Worm (Caenorhabditis elegans) whole organism, young adult: ENCODE measurements around the gene patr-1.

Source experiments
- B0035.1 ChIP-seq: sonication (generic microtip); optimal IDR thresholded peaks from 2 replicates; lab custom pipeline; 2016; ENCODE audit warnings: missing genetic modification characterization, mild to moderate bottlenecking, missing compliant biosample characterization, missing genotype, missing genetic modification reagents
- F22D6.2 ChIP-seq: sonication (generic microtip); optimal IDR thresholded peaks from 2 replicates; lab custom pipeline; 2016; ENCODE audit warnings: mild to moderate bottlenecking, missing genetic modification characterization, missing compliant biosample characterization
- F39B2.1 ChIP-seq: fragments of 200-800 bp; sonication (Bioruptor generic); IDR thresholded peaks from 2 replicates; pipeline ENCODE4 v1.3.6; 2022; ENCODE audit warnings: missing genetic modification reagents, missing genetic modification characterization, missing compliant biosample characterization
- F55B11.4 ChIP-seq: sonication (generic microtip); optimal IDR thresholded peaks from 2 replicates; lab custom pipeline; 2016; ENCODE audit warnings: missing compliant biosample characterization, missing genetic modification characterization, borderline replicate concordance; ENCODE audit not compliant: insufficient read depth
- Y53F4B.3 ChIP-seq: fragments of 200-800 bp; sonication (Bioruptor generic); IDR thresholded peaks from 2 replicates; pipeline ENCODE4 v1.3.6; 2022; ENCODE audit warnings: missing genetic modification reagents, missing genetic modification characterization, missing compliant biosample characterization
- Y56A3A.18 ChIP-seq: fragments of 200-800 bp; sonication (Bioruptor generic); IDR thresholded peaks from 2 replicates; pipeline ENCODE4 v1.3.6; 2022; ENCODE audit warnings: missing genetic modification reagents, missing genetic modification characterization, missing compliant biosample characterization
- ama-1 ChIP-seq, 3 experiments: fragments of 150-350 bp in 1 of 3; sonication (generic microtip) in 2 of 3; optimal IDR thresholded peaks; 2 replicates each; lab custom pipeline; 2014 to 2018; ENCODE audit warnings: missing biosample characterization in 2 of 3, missing genetic modification characterization in 2 of 3, missing genetic modification reagents in 2 of 3
- aptf-2 ChIP-seq: fragments of 200-800 bp; sonication (Bioruptor generic); conservative IDR thresholded peaks from 2 replicates; pipeline ENCODE4 v1.3.6; 2022; ENCODE audit warnings: missing genetic modification reagents, missing genetic modification characterization, missing compliant biosample characterization
- aptf-3 ChIP-seq: fragments of 200-800 bp; sonication (Bioruptor generic); IDR thresholded peaks from 2 replicates; pipeline ENCODE4 v1.3.6; 2022; ENCODE audit warnings: missing genetic modification characterization, missing compliant biosample characterization
- atf-7 ChIP-seq: sonication (generic microtip); optimal IDR thresholded peaks from 2 replicates; lab custom pipeline; 2017; ENCODE audit warnings: mild to moderate bottlenecking, missing genetic modification characterization, missing compliant biosample characterization
- ceh-79 ChIP-seq: sonication (generic microtip); optimal IDR thresholded peaks from 2 replicates; lab custom pipeline; 2017; ENCODE audit warnings: mild to moderate bottlenecking, missing genetic modification characterization, missing compliant biosample characterization
- dpl-1 ChIP-seq: fragments of 150-350 bp; optimal IDR thresholded peaks from 2 replicates; lab custom pipeline; 2014; ENCODE audit warnings: missing biosample characterization, missing genetic modification reagents, missing genetic modification characterization
- efl-1 ChIP-seq: fragments of 150-350 bp; optimal IDR thresholded peaks from 2 replicates; lab custom pipeline; 2014; ENCODE audit warnings: missing biosample characterization, missing genetic modification reagents, missing genetic modification characterization
- egl-44 ChIP-seq: fragments of 200-800 bp; sonication (Bioruptor generic); IDR thresholded peaks from 2 replicates; pipeline ENCODE4 v1.3.6; 2022; ENCODE audit warnings: missing genetic modification reagents, missing genetic modification characterization, missing compliant biosample characterization
- egrh-3 ChIP-seq: fragments of 200-800 bp; sonication (Bioruptor generic); IDR thresholded peaks from 2 replicates; pipeline ENCODE4 v1.3.6; 2022; ENCODE audit warnings: missing genetic modification reagents, missing genetic modification characterization, missing compliant biosample characterization
- gei-17 ChIP-seq: fragments of 200-800 bp; sonication (Bioruptor generic); optimal IDR thresholded peaks from 2 replicates; lab custom pipeline; 2018; ENCODE audit warnings: mild to moderate bottlenecking, missing genetic modification characterization, missing compliant biosample characterization
- hlh-12 ChIP-seq: sonication (generic microtip); optimal IDR thresholded peaks from 2 replicates; lab custom pipeline; 2016; ENCODE audit warnings: missing genetic modification characterization, missing compliant biosample characterization
- hlh-26 ChIP-seq: fragments of 200-800 bp; sonication (Bioruptor generic); conservative IDR thresholded peaks from 2 replicates; pipeline ENCODE4 v1.3.6; 2022; ENCODE audit warnings: missing genetic modification reagents, missing genetic modification characterization, missing compliant biosample characterization
- hsf-1 ChIP-seq: fragments of 200-800 bp; sonication (Bioruptor generic); IDR thresholded peaks from 2 replicates; pipeline ENCODE4 v1.3.6; 2022; ENCODE audit warnings: missing genetic modification reagents, missing genetic modification characterization, missing compliant biosample characterization
- let-607 ChIP-seq, 2 experiments: fragments of 200-800 bp in 1 of 2; sonication (Bioruptor generic) in 1 of 2; sonication (generic microtip) in 1 of 2; optimal IDR thresholded peaks; 2 replicates each; lab custom pipeline; 2016 to 2018; ENCODE audit warnings: mild to moderate bottlenecking in 2 of 2, missing compliant biosample characterization in 2 of 2, missing genetic modification characterization in 2 of 2, moderate library complexity in 2 of 2, missing genotype in 1 of 2
- lin-54 ChIP-seq: fragments of 200-800 bp; sonication (Bioruptor generic); optimal IDR thresholded peaks from 2 replicates; lab custom pipeline; 2018; ENCODE audit warnings: mild to moderate bottlenecking, missing genetic modification characterization, missing compliant biosample characterization
- lir-1 ChIP-seq: fragments of 200-800 bp; sonication (Bioruptor generic); conservative IDR thresholded peaks from 2 replicates; pipeline ENCODE4 v1.3.6; 2022; ENCODE audit warnings: missing genetic modification reagents, missing genetic modification characterization, missing compliant biosample characterization
- madf-6 ChIP-seq: fragments of 200-800 bp; sonication (Bioruptor generic); IDR thresholded peaks from 2 replicates; pipeline ENCODE4 v1.3.6; 2022; ENCODE audit warnings: missing genetic modification reagents, missing genetic modification characterization, missing compliant biosample characterization
- madf-8 ChIP-seq: fragments of 200-800 bp; sonication (Bioruptor generic); conservative IDR thresholded peaks from 2 replicates; pipeline ENCODE4 v1.3.6; 2022; ENCODE audit warnings: missing genetic modification reagents, missing genetic modification characterization, missing compliant biosample characterization
- nfya-1 ChIP-seq: sonication (generic microtip); optimal IDR thresholded peaks from 2 replicates; lab custom pipeline; 2017; ENCODE audit warnings: antibody characterized with exemption, missing compliant biosample characterization, missing genetic modification characterization, borderline replicate concordance; ENCODE audit not compliant: insufficient read depth
- nfya-2 ChIP-seq: fragments of 200-800 bp; sonication (Bioruptor generic); IDR thresholded peaks from 2 replicates; pipeline ENCODE4 v1.3.6; 2022; ENCODE audit warnings: missing genetic modification reagents, missing genetic modification characterization, missing compliant biosample characterization
- nfyb-1 ChIP-seq: fragments of 200-800 bp; sonication (Bioruptor generic); IDR thresholded peaks from 2 replicates; pipeline ENCODE4 v1.3.6; 2022; ENCODE audit warnings: missing genetic modification reagents, missing genetic modification characterization, missing compliant biosample characterization
- nhr-80 ChIP-seq: sonication (generic microtip); optimal IDR thresholded peaks from 2 replicates; lab custom pipeline; 2016; ENCODE audit warnings: missing genetic modification characterization, missing compliant biosample characterization
- rpc-1 ChIP-seq, 2 experiments: fragments of 150-350 bp in 1 of 2; sonication (generic microtip) in 1 of 2; optimal IDR thresholded peaks; 2 replicates each; lab custom pipeline; 2014 to 2018; ENCODE audit warnings: missing biosample characterization in 1 of 2, missing genetic modification characterization in 1 of 2, missing genetic modification reagents in 1 of 2, missing genotype in 1 of 2
- snpc-1.1 ChIP-seq: sonication (generic microtip); optimal IDR thresholded peaks from 2 replicates; lab custom pipeline; 2017; ENCODE audit warnings: missing genetic modification characterization, mild to moderate bottlenecking, missing compliant biosample characterization, antibody characterized with exemption, moderate library complexity, missing genotype, missing genetic modification reagents; ENCODE audit not compliant: insufficient read depth
- snpc-3.4 ChIP-seq: sonication (generic microtip); optimal IDR thresholded peaks from 2 replicates; lab custom pipeline; 2017; ENCODE audit warnings: missing genetic modification characterization, mild to moderate bottlenecking, missing compliant biosample characterization, antibody characterized with exemption, moderate library complexity, missing genotype, missing genetic modification reagents
- snpc-4 ChIP-seq, 5 experiments: fragments of 150-350 bp in 1 of 5; sonication (generic microtip) in 4 of 5; optimal IDR thresholded peaks; 2 replicates each; lab custom pipeline; 2014 to 2018; ENCODE audit warnings: missing genetic modification characterization in 5 of 5, missing biosample characterization in 3 of 5, antibody characterized with exemption in 2 of 5, mild to moderate bottlenecking in 2 of 5, missing compliant biosample characterization in 2 of 5, missing genotype in 2 of 5, moderate library complexity in 2 of 5, missing genetic modification reagents in 1 of 5
- somi-1 ChIP-seq: fragments of 200-800 bp; sonication (Bioruptor generic); optimal IDR thresholded peaks from 2 replicates; lab custom pipeline; 2018; ENCODE audit warnings: mild to moderate bottlenecking, missing genetic modification characterization, missing compliant biosample characterization
- tbp1 ChIP-seq: fragments of 200-800 bp; sonication (Bioruptor generic); optimal IDR thresholded peaks from 2 replicates; lab custom pipeline; 2018; ENCODE audit warnings: mild to moderate bottlenecking, missing genetic modification characterization, missing compliant biosample characterization
- xnd-1 ChIP-seq: sonication (generic microtip); optimal IDR thresholded peaks from 2 replicates; lab custom pipeline; 2016; ENCODE audit warnings: missing genotype, missing genetic modification reagents, missing genetic modification characterization, missing compliant biosample characterization
- zfh-2 ChIP-seq: fragments of 200-800 bp; sonication (Bioruptor generic); conservative IDR thresholded peaks from 2 replicates; pipeline ENCODE4 v1.3.6; 2022; ENCODE audit warnings: missing genetic modification reagents, missing genetic modification characterization, missing compliant biosample characterization
- ztf-25 ChIP-seq: fragments of 200-800 bp; sonication (Bioruptor generic); IDR thresholded peaks from 2 replicates; pipeline ENCODE4 v1.3.6; 2022; ENCODE audit warnings: missing genetic modification reagents, missing genetic modification characterization, missing compliant biosample characterization
- ztf-26 ChIP-seq: sonication (generic microtip); optimal IDR thresholded peaks from 2 replicates; lab custom pipeline; 2017; ENCODE audit warnings: missing genetic modification characterization, missing compliant biosample characterization
- ztf-28 ChIP-seq: fragments of 200-800 bp; sonication (Bioruptor generic); IDR thresholded peaks from 2 replicates; pipeline ENCODE4 v1.3.6; 2022; ENCODE audit warnings: missing genetic modification reagents, missing genetic modification characterization, missing compliant biosample characterization
- ztf-3 ChIP-seq: fragments of 200-800 bp; sonication (Bioruptor generic); optimal IDR thresholded peaks from 2 replicates; lab custom pipeline; 2018; ENCODE audit warnings: mild to moderate bottlenecking, missing genetic modification characterization, missing compliant biosample characterization

patr-1 gene

DNA sequence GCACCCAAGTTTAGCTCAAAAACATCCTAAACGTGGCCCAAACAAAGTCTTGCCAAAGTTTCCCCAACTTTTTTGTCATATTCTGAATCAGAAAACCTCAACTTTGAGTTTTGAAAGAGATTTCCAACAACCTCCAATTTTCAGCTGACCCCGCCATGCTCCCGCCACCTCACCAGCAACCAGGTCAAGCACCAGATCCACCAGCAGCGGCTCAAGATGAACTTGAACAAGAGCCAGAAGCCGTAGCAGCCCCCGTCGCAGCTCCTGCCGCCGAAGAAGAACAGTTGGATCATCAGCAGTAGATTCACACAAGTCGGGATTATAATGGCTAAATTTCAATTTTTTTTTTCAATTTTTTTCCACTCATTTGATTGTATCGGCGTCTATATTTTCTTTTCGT, 33.5 kb upstream of the patr-1 start:
- TF ChIP-seq zfh-2 = peak; percentile 57; the same call in 1 of the 2 replicates
- TF ChIP-seq snpc-3.4 (tag; lab: Kevin White, UChicago) = no peak
- TF ChIP-seq egrh-3 (GFP tag; lab: Robert Waterston, UW) = peak; percentile 20; the same call in 1 of the 2 replicates

- TF ChIP-seq madf-6 (GFP tag; lab: Robert Waterston, UW) (peak; percentile 78), aptf-3 (0 out of 2 replicates have a peak, but pooled peaks have one; percentile 80), nfyb-1 (no peak), xnd-1 (peak; percentile 10), madf-8 (GFP tag; lab: Robert Waterston, UW) (peak; percentile 66), snpc-1.1 (tag; lab: Kevin White, UChicago) (no peak), zfh-2 (0 out of 2 replicates have a peak, but pooled peaks have one; percentile 21), efl-1 (GFP tag; lab: Kevin White, UChicago) (peak; percentile 68), nhr-80 (tag; lab: Kevin White, UChicago) (no peak), aptf-2 (peak; percentile 96)
Observed at ce11 chrII:11810436-11810835, 32.7 kb upstream of the patr-1 start, which contains the start of gene F43G6.7. F43G6.7 (plus strand) TSS chrII:11810790.

ce11 chrII:11808979-11809378, 31.2 kb upstream of the patr-1 start, which contains the start of gene F43G6.10:
F43G6.10 (plus strand) TSS chrII:11809349.
- peak; percentile 13 for TF ChIP-seq dpl-1
- TF ChIP-seq hsf-1 (GFP tag; lab: Robert Waterston, UW) = no peak
- TF ChIP-seq ztf-28 = no peak
- no peak for TF ChIP-seq ama-1 (optimal IDR thresholded peaks at IDR 0.05; lab: Kevin White, UChicago)
- no peak for TF ChIP-seq ama-1 (GFP tag; optimal IDR thresholded peaks at IDR 0.05; lab: Kevin White, UChicago)
- TF ChIP-seq efl-1 (GFP tag; lab: Kevin White, UChicago) = peak; percentile 74
- TF ChIP-seq madf-6 (GFP tag; lab: Robert Waterston, UW) = peak; percentile 86
- TF ChIP-seq madf-8 (GFP tag; lab: Robert Waterston, UW) = peak; percentile 49
- TF ChIP-seq aptf-2 = peak; percentile 98
- TF ChIP-seq, all 124 proteins: peak for 5

DNA sequence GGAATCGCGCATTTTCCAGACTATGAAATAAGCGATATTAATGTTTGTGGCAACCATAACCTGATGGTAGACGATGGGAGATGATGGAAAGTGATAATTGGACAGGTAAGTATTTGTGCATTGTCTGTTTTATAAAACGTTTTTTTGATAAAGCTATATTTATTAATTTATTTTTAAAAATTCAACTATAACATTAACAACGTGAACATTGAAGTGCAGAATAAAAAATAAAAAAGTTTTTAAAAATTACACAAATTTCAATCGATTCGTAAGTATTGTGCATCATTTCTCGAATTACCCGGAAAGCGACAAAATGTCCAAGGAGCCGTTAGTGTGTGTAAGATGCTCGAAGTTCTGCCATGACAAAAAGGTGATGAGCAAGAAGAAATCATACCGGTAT, 28.5 kb upstream of the patr-1 start, which contains the start of gene jmjd-1.1:
Gene jmjd-1.1 (plus strand): TSS at position 301 of the 400 bp plus-strand sequence.
- TF ChIP-seq hlh-12 (no peak), F22D6.2 (tag; lab: Kevin White, UChicago) (no peak), dpl-1 (no peak), lir-1 (no peak), ceh-79 (no peak), egl-44 (GFP tag; lab: Robert Waterston, UW) (no peak), atf-7 (tag; lab: Kevin White, UChicago) (no peak), let-607 (tag; optimal IDR thresholded peaks at IDR 0.05; lab: Kevin White, UChicago) (no peak), Y53F4B.3 (GFP tag; lab: Robert Waterston, UW) (no peak), nfya-2 (GFP tag; lab: Robert Waterston, UW) (no peak), B0035.1 (tag; lab: Kevin White, UChicago) (no peak), aptf-2 (no peak), nfya-1 (tag; lab: Kevin White, UChicago) (no peak), ztf-26 (no peak), snpc-4 (GFP tag; optimal IDR thresholded peaks at IDR 0.05; lab: Kevin White, UChicago) (no peak), snpc-4 (tag; optimal IDR thresholded peaks at IDR 0.05; lab: Kevin White, UChicago) (no peak), ztf-25 (GFP tag; lab: Robert Waterston, UW) (no peak)

DNA sequence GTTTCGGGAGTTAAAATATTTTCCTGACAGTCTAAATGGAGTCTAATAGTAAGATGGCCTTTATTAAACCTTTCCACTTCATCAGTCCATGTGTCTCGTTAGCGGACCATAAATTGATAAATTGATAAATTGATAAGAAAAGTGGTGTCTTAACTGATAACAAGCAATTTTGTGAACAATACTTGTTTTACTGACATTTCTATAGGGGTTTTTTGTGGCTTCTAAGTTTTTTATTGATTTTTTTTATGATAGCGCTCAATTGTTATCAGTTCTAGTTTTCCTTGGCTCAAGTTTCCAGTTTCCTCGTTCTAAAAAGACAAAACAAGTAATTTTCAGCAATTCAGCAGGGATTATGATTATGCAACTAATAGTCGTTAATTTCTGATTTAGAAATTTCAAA, 24.7 kb upstream of the patr-1 start, which contains the start of gene F43G6.17:
Gene F43G6.17 (plus strand): TSS at position 301 of the 400 bp plus-strand sequence.
- no peak for TF ChIP-seq hlh-26 (GFP tag; lab: Robert Waterston, UW)
- TF ChIP-seq F55B11.4 (tag; lab: Kevin White, UChicago) = no peak
- TF ChIP-seq Y56A3A.18 (GFP tag; lab: Robert Waterston, UW) = no peak
- no peak for TF ChIP-seq ama-1 (optimal IDR thresholded peaks at IDR 0.05; lab: Kevin White, UChicago)
- TF ChIP-seq ama-1 (GFP tag; optimal IDR thresholded peaks at IDR 0.05; lab: Kevin White, UChicago) = no peak
- no peak for TF ChIP-seq dpl-1
- no peak for TF ChIP-seq F39B2.1 (GFP tag; lab: Robert Waterston, UW)
- TF ChIP-seq somi-1 = no peak
- no peak for TF ChIP-seq rpc-1 (optimal IDR thresholded peaks at IDR 0.05; lab: Kevin White, UChicago)
- no peak for TF ChIP-seq rpc-1 (tag; optimal IDR thresholded peaks at IDR 0.05; lab: Kevin White, UChicago)
- no peak for TF ChIP-seq gei-17 (GFP tag; lab: Kevin White, UChicago)
- TF ChIP-seq ztf-3 (GFP tag; lab: Kevin White, UChicago) = no peak
- no peak for TF ChIP-seq lin-54
- TF ChIP-seq tbp1 (GFP tag; lab: Kevin White, UChicago) = no peak
